Worm (Caenorhabditis elegans): ENCODE results near the gene dod-3.

The dod-3 gene

DNA sequence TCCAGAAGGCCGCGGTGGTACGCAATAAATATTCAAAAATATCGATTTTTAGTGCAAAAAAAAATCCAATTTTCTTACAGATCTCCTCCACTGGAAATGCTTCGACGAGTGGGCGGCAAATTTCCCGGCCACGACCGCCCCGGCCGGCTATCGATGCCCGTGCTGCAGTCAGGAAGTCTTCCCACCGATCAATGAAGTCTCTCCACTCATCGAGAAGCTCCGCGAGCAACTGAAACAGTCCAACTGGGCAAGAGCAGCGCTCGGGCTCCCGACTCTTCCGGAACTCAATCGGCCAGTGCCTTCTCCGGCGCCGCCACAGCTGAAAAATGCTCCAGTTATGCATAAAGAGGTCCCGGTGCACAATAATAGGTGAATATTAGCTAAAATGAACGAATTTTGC is 35.0 kb downstream of the dod-3 start, which contains the start of gene Y45G12B.3:
TSS of gene Y45G12B.3 (minus strand) at position 320 of the 400 bp plus-strand sequence.
- TF ChIP-seq dpl-1 (GFP tag; optimal IDR thresholded peaks at IDR 0.05) (no peak), egrh-3 (GFP tag; IDR thresholded peaks at IDR 0.05) (peak; percentile 41; the same call in 1 of the 2 replicates), zfh-2 (GFP tag; conservative IDR thresholded peaks at IDR 0.05) (peak; percentile 79)

DNA sequence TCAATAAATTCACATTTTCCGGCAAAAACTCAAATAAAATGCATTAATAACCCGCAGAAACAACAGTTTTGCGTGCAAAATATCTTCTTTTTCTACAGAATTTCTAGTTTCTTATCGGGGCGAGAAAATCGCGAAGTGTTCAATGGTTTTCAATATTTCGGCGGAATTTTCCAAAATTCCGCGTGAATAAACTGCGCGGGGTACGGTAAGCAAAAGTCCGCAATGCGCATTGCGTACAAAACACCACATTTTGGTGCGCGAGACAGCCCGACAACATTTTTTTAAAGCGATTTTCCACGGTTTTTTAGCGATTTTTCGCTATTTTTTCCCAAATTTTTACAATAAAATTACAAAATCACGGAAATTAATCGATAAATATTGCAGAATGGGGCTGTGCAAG is 36.5 kb downstream of the dod-3 start, which contains the start of gene Y45G12B.2:
TSS of gene Y45G12B.2 (plus strand) at position 383 of the 400 bp plus-strand sequence.
- peak; percentile 63; the same call in 1 of the 2 replicates for TF ChIP-seq madf-6 (GFP tag; IDR thresholded peaks at IDR 0.05)
- no peak for TF ChIP-seq Y67H2A.10 (GFP tag; conservative IDR thresholded peaks at IDR 0.05)
- no peak for TF ChIP-seq ztf-28 (GFP tag; IDR thresholded peaks at IDR 0.05)
- peak; percentile 50 for TF ChIP-seq dpl-1 (GFP tag; optimal IDR thresholded peaks at IDR 0.05)
- no peak for TF ChIP-seq nfya-2 (GFP tag; IDR thresholded peaks at IDR 0.05)
- no peak; the same call in 1 of the 2 replicates for TF ChIP-seq madf-8 (GFP tag; conservative IDR thresholded peaks at IDR 0.05)
- TF ChIP-seq zim-3 (tag; optimal IDR thresholded peaks at IDR 0.05), result no peak
- no peak for TF ChIP-seq chd-7 (tag; optimal IDR thresholded peaks at IDR 0.05)
- TF ChIP-seq ztf-26 (tag; optimal IDR thresholded peaks at IDR 0.05), result no peak
- TF ChIP-seq C17E4.6 (GFP tag; IDR thresholded peaks at IDR 0.05), result peak; percentile 59; the same call in 1 of the 2 replicates
- TF ChIP-seq cebp-1 (GFP tag; IDR thresholded peaks at IDR 0.05), result no peak
- TF ChIP-seq cebp-1 (tag; optimal IDR thresholded peaks at IDR 0.05), result peak; percentile 56
- peak; percentile 93 for TF ChIP-seq lsl-1 (GFP tag; optimal IDR thresholded peaks at IDR 0.05)
- peak; percentile 81 for TF ChIP-seq dox-1 (GFP tag; IDR thresholded peaks at IDR 0.05)
- 0 out of 2 replicates have a peak, but pooled peaks have one; percentile 27 for TF ChIP-seq attf-3 (GFP tag; conservative IDR thresholded peaks at IDR 0.05)
- TF ChIP-seq him-1 (tag; optimal IDR thresholded peaks at IDR 0.05), result no peak
- TF ChIP-seq B0019.2 (GFP tag; conservative IDR thresholded peaks at IDR 0.05), result no peak
- TF ChIP-seq dpff-1 (tag; optimal IDR thresholded peaks at IDR 0.05), result no peak
- TF ChIP-seq mcd-1 (GFP tag; IDR thresholded peaks at IDR 0.05), result peak; percentile 75
- TF ChIP-seq mes-4 (tag; optimal IDR thresholded peaks at IDR 0.05), result no peak
- no peak for TF ChIP-seq lir-1 (GFP tag; conservative IDR thresholded peaks at IDR 0.05)
- TF ChIP-seq rcor-1 (GFP tag; IDR thresholded peaks at IDR 0.05), result no peak
- no peak for TF ChIP-seq unc-130 (GFP tag; optimal IDR thresholded peaks at IDR 0.05)
- TF ChIP-seq pbrm-1 (GFP tag; IDR thresholded peaks at IDR 0.05), result peak; percentile 62; the same call in 1 of the 2 replicates
- no peak for TF ChIP-seq Y79H2A.3 (GFP tag; conservative IDR thresholded peaks at IDR 0.05)
- TF ChIP-seq snpc-3.4 (tag; optimal IDR thresholded peaks at IDR 0.05), result no peak
- no peak for TF ChIP-seq T07F8.4 (tag; optimal IDR thresholded peaks at IDR 0.05)
- no peak for TF ChIP-seq let-607 (tag; optimal IDR thresholded peaks at IDR 0.05)
- peak in 1 of 3 experiments; percentile 57 for TF ChIP-seq lin-35 (GFP tag; optimal IDR thresholded peaks at IDR 0.05)
- no peak for TF ChIP-seq F49E8.2 (tag; optimal IDR thresholded peaks at IDR 0.05; ENCODE audit: insufficient read depth)
- TF ChIP-seq bed-1 (GFP tag; IDR thresholded peaks at IDR 0.05), result no peak
- no peak for TF ChIP-seq K11D2.4 (GFP tag; IDR thresholded peaks at IDR 0.05)
- TF ChIP-seq lin-40 (tag; optimal IDR thresholded peaks at IDR 0.05), result peak; percentile 37
- no peak for TF ChIP-seq nhr-27 (tag; optimal IDR thresholded peaks at IDR 0.05)
- TF ChIP-seq ztf-6 (GFP tag; IDR thresholded peaks at IDR 0.05), result no peak
- no peak for TF ChIP-seq fkh-3 (tag; optimal IDR thresholded peaks at IDR 0.05)
- no peak for TF ChIP-seq ztf-22 (GFP tag; optimal IDR thresholded peaks at IDR 0.05)
- no peak for TF ChIP-seq akir-1 (GFP tag; optimal IDR thresholded peaks at IDR 0.05)
- TF ChIP-seq nfya-1 (tag; optimal IDR thresholded peaks at IDR 0.05; ENCODE audit: borderline replicate concordance, insufficient read depth), result no peak
- TF ChIP-seq snpc-1.3 (tag; optimal IDR thresholded peaks at IDR 0.05; ENCODE audit: insufficient read depth), result no peak
- peak; percentile 36 for TF ChIP-seq nhr-80 (tag; optimal IDR thresholded peaks at IDR 0.05)
- peak; percentile 3 for TF ChIP-seq ceh-27 (GFP tag; optimal IDR thresholded peaks at IDR 0.05)
- no peak for TF ChIP-seq ztf-25 (GFP tag; IDR thresholded peaks at IDR 0.05)
- TF ChIP-seq unc-62 (GFP tag; optimal IDR thresholded peaks at IDR 0.05), result no peak
